Worm (Caenorhabditis elegans) whole organism, L4 larva: Measurements from ENCODE around the gene lec-5.
A peak's percentile ranks its signal among the peaks of the same experiment; 100 is the strongest.

Experiments
- D1046.2 ChIP-seq: fragments of 200-800 bp; sonication (Bioruptor generic); IDR thresholded peaks from 2 replicates; pipeline ENCODE4 v1.3.6; 2022; ENCODE audit warnings: missing genetic modification characterization, missing compliant biosample characterization
- F37D6.2 ChIP-seq: sonication (generic microtip); optimal IDR thresholded peaks from 2 replicates; lab custom pipeline; 2016; ENCODE audit warnings: mild to moderate bottlenecking, missing genetic modification characterization, missing compliant biosample characterization
- F49E8.2 ChIP-seq: sonication (generic microtip); optimal IDR thresholded peaks from 2 replicates; lab custom pipeline; 2016; ENCODE audit warnings: missing compliant biosample characterization, mild to moderate bottlenecking, missing genetic modification characterization, borderline replicate concordance
- T20F7.1 ChIP-seq: fragments of 200-800 bp; sonication (Bioruptor generic); optimal IDR thresholded peaks from 2 replicates; lab custom pipeline; 2018; ENCODE audit warnings: mild to moderate bottlenecking, missing genetic modification characterization, missing compliant biosample characterization
- Y48G9A.11 ChIP-seq: fragments of 200-800 bp; sonication (Bioruptor generic); IDR thresholded peaks from 2 replicates; pipeline ENCODE4 v1.3.6; 2022; ENCODE audit warnings: missing genetic modification reagents, missing genetic modification characterization, missing compliant biosample characterization
- Y5F2A.4 ChIP-seq: fragments of 200-800 bp; sonication (Bioruptor generic); optimal IDR thresholded peaks from 2 replicates; lab custom pipeline; 2018; ENCODE audit warnings: mild to moderate bottlenecking, missing genetic modification characterization, missing compliant biosample characterization
- ZK337.2 ChIP-seq: fragments of 200-800 bp; sonication (Bioruptor generic); IDR thresholded peaks from 2 replicates; pipeline ENCODE4 v1.3.6; 2022; ENCODE audit warnings: missing genetic modification reagents, missing genetic modification characterization, missing compliant biosample characterization
- aly-2 ChIP-seq: sonication (generic microtip); optimal IDR thresholded peaks from 2 replicates; lab custom pipeline; 2018; ENCODE audit warnings: missing biosample characterization, missing genetic modification characterization
- ama-1 ChIP-seq: fragments of 150-350 bp; optimal IDR thresholded peaks from 2 replicates; lab custom pipeline; 2014; ENCODE audit warnings: inconsistent platforms, mixed read lengths
- arid-1 ChIP-seq: fragments of 200-800 bp; sonication (Bioruptor generic); conservative IDR thresholded peaks from 2 replicates; pipeline ENCODE4 v1.3.6; 2022; ENCODE audit warnings: missing genetic modification reagents, missing genetic modification characterization, missing compliant biosample characterization
- attf-4 ChIP-seq: sonication (generic microtip); optimal IDR thresholded peaks from 3 replicates; lab custom pipeline; 2017; ENCODE audit warnings: missing biosample characterization, missing genetic modification characterization
- ceh-62 ChIP-seq: sonication (generic microtip); optimal IDR thresholded peaks from 2 replicates; lab custom pipeline; 2017; ENCODE audit warnings: missing biosample characterization, missing genetic modification characterization
- ceh-82 ChIP-seq: sonication (generic microtip); optimal IDR thresholded peaks from 2 replicates; lab custom pipeline; 2017; ENCODE audit warnings: missing biosample characterization, missing genetic modification characterization
- ces-1 ChIP-seq: fragments of 150-350 bp; sonication (generic microtip); optimal IDR thresholded peaks from 4 replicates; lab custom pipeline; 2014; ENCODE audit warnings: missing biosample characterization, missing genetic modification reagents, missing genetic modification characterization
- cey-2 ChIP-seq: sonication (generic microtip); optimal IDR thresholded peaks from 3 replicates; lab custom pipeline; 2017; ENCODE audit warnings: missing genetic modification characterization, mild to moderate bottlenecking, missing compliant biosample characterization, antibody characterized with exemption, borderline replicate concordance; ENCODE audit not compliant: insufficient read depth
- ctbp-1 ChIP-seq: fragments of 200-800 bp; sonication (Bioruptor generic); IDR thresholded peaks from 2 replicates; pipeline ENCODE4 v1.3.6; 2022; ENCODE audit warnings: missing genetic modification reagents, missing genetic modification characterization, missing compliant biosample characterization
- daf-12 ChIP-seq: fragments of 150-350 bp; optimal IDR thresholded peaks from 2 replicates; lab custom pipeline; 2014; ENCODE audit warnings: missing biosample characterization, missing genetic modification reagents, missing genetic modification characterization
- daf-16 ChIP-seq, 3 experiments: sonication (generic microtip); optimal IDR thresholded peaks; 2 replicates each; lab custom pipeline; 2016 to 2017; ENCODE audit warnings: missing genetic modification characterization in 3 of 3, missing genetic modification reagents in 3 of 3, mild to moderate bottlenecking in 2 of 3, missing compliant biosample characterization in 2 of 3, missing biosample characterization in 1 of 3, moderate library complexity in 1 of 3
- daf-8 ChIP-seq: fragments of 200-800 bp; sonication (Bioruptor generic); IDR thresholded peaks from 2 replicates; pipeline ENCODE4 v1.3.6; 2022; ENCODE audit warnings: missing genetic modification characterization, missing compliant biosample characterization
- dmd-6 ChIP-seq: fragments of 200-800 bp; sonication (Bioruptor generic); IDR thresholded peaks from 2 replicates; pipeline ENCODE4 v1.3.6; 2022; ENCODE audit warnings: missing genetic modification reagents, missing genetic modification characterization, missing compliant biosample characterization
- dve-1 ChIP-seq: sonication (generic microtip); optimal IDR thresholded peaks from 2 replicates; lab custom pipeline; 2017; ENCODE audit warnings: antibody characterized with exemption, mild to moderate bottlenecking, missing genetic modification characterization, missing compliant biosample characterization; ENCODE audit not compliant: insufficient read depth
- egl-43 ChIP-seq: fragments of 200-800 bp; sonication (Bioruptor generic); IDR thresholded peaks from 2 replicates; pipeline ENCODE4 v1.3.6; 2022; ENCODE audit warnings: missing genetic modification reagents, missing genetic modification characterization, missing compliant biosample characterization
- fos-1 ChIP-seq: fragments of 150-350 bp; optimal IDR thresholded peaks from 2 replicates; lab custom pipeline; 2014; ENCODE audit warnings: missing biosample characterization, missing genetic modification characterization
- hlh-11 ChIP-seq: fragments of 200-800 bp; sonication (Bioruptor generic); optimal IDR thresholded peaks from 2 replicates; lab custom pipeline; 2018; ENCODE audit warnings: mild to moderate bottlenecking, missing genetic modification characterization, missing compliant biosample characterization
- hlh-30 ChIP-seq: sonication (generic microtip); optimal IDR thresholded peaks from 2 replicates; lab custom pipeline; 2017; ENCODE audit warnings: antibody characterized with exemption, mild to moderate bottlenecking, missing genetic modification characterization, missing compliant biosample characterization; ENCODE audit not compliant: insufficient read depth
- lim-7 ChIP-seq: fragments of 200-800 bp; sonication (Bioruptor generic); IDR thresholded peaks from 2 replicates; pipeline ENCODE4 v1.3.6; 2022; ENCODE audit warnings: missing genetic modification characterization, missing compliant biosample characterization
- lin-13 ChIP-seq: fragments of 150-350 bp; optimal IDR thresholded peaks from 2 replicates; lab custom pipeline; 2014; ENCODE audit warnings: missing biosample characterization, missing genetic modification reagents, missing genetic modification characterization
- lin-39 ChIP-seq: fragments of 150-350 bp; optimal IDR thresholded peaks from 2 replicates; lab custom pipeline; 2014; ENCODE audit warnings: missing biosample characterization, missing genetic modification reagents, missing genetic modification characterization
- lsy-2 ChIP-seq, 2 experiments: fragments of 150-350 bp in 1 of 2; sonication (generic microtip) in 1 of 2; optimal IDR thresholded peaks; 2 replicates each; lab custom pipeline; 2014 to 2017; ENCODE audit warnings: missing biosample characterization in 2 of 2, missing genetic modification characterization in 2 of 2
- madf-5 ChIP-seq, 2 experiments: fragments of 200-800 bp; sonication (Bioruptor generic); IDR thresholded peaks; 2 replicates each; pipeline ENCODE4 v1.3.6; 2022; ENCODE audit warnings: missing compliant biosample characterization in 2 of 2, missing genetic modification characterization in 2 of 2
- mdl-1 ChIP-seq, 2 experiments: fragments of 150-350 bp in 1 of 2; sonication (generic microtip) in 1 of 2; optimal IDR thresholded peaks; 2 replicates each; lab custom pipeline; 2014 to 2017; ENCODE audit warnings: missing biosample characterization in 2 of 2, missing genetic modification characterization in 2 of 2
- mep-1 ChIP-seq: fragments of 150-350 bp; sonication (generic microtip); optimal IDR thresholded peaks from 3 replicates; lab custom pipeline; 2014; ENCODE audit warnings: missing biosample characterization, missing genetic modification characterization
- mes-2 ChIP-seq: sonication (generic microtip); optimal IDR thresholded peaks from 2 replicates; lab custom pipeline; 2016; ENCODE audit warnings: missing genotype, mild to moderate bottlenecking, missing genetic modification characterization, missing compliant biosample characterization; ENCODE audit not compliant: poor library complexity, severe bottlenecking
- mxl-3 ChIP-seq: fragments of 200-800 bp; sonication (Bioruptor generic); optimal IDR thresholded peaks from 2 replicates; lab custom pipeline; 2018; ENCODE audit warnings: mild to moderate bottlenecking, missing genetic modification characterization, missing compliant biosample characterization
- nhr-102 ChIP-seq: sonication (generic microtip); optimal IDR thresholded peaks from 2 replicates; lab custom pipeline; 2016; ENCODE audit warnings: mild to moderate bottlenecking, missing genetic modification characterization, moderate library complexity, missing compliant biosample characterization
- nhr-11 ChIP-seq: fragments of 150-350 bp; optimal IDR thresholded peaks from 2 replicates; lab custom pipeline; 2014; ENCODE audit warnings: missing biosample characterization, missing genetic modification characterization
- nhr-111 ChIP-seq: fragments of 200-800 bp; sonication (Bioruptor generic); optimal IDR thresholded peaks from 2 replicates; lab custom pipeline; 2018; ENCODE audit warnings: mild to moderate bottlenecking, missing genetic modification characterization, missing compliant biosample characterization
- nhr-28 ChIP-seq: fragments of 150-350 bp; optimal IDR thresholded peaks from 2 replicates; lab custom pipeline; 2014; ENCODE audit warnings: missing biosample characterization, missing genetic modification characterization
- nhr-6 ChIP-seq: fragments of 150-350 bp; optimal IDR thresholded peaks from 2 replicates; lab custom pipeline; 2014; ENCODE audit warnings: missing biosample characterization, missing genetic modification characterization
- nhr-77 ChIP-seq: fragments of 150-350 bp; optimal IDR thresholded peaks from 2 replicates; lab custom pipeline; 2014; ENCODE audit warnings: missing biosample characterization, missing genetic modification characterization
- set-16 ChIP-seq: fragments of 200-800 bp; sonication (Bioruptor generic); IDR thresholded peaks from 2 replicates; pipeline ENCODE4 v1.3.6; 2022; ENCODE audit warnings: missing genetic modification reagents, missing genetic modification characterization, missing compliant biosample characterization
- tag-97 ChIP-seq: fragments of 200-800 bp; sonication (Bioruptor generic); IDR thresholded peaks from 2 replicates; pipeline ENCODE4 v1.3.6; 2022; ENCODE audit warnings: missing genetic modification characterization, missing compliant biosample characterization
- zip-11 ChIP-seq: fragments of 200-800 bp; sonication (Bioruptor generic); IDR thresholded peaks from 2 replicates; pipeline ENCODE4 v1.3.6; 2022; ENCODE audit warnings: missing genetic modification characterization, missing compliant biosample characterization
- ztf-11 ChIP-seq: fragments of 150-350 bp; optimal IDR thresholded peaks from 2 replicates; lab custom pipeline; 2014; ENCODE audit warnings: missing biosample characterization, missing genetic modification characterization

The lec-5 gene

DNA sequence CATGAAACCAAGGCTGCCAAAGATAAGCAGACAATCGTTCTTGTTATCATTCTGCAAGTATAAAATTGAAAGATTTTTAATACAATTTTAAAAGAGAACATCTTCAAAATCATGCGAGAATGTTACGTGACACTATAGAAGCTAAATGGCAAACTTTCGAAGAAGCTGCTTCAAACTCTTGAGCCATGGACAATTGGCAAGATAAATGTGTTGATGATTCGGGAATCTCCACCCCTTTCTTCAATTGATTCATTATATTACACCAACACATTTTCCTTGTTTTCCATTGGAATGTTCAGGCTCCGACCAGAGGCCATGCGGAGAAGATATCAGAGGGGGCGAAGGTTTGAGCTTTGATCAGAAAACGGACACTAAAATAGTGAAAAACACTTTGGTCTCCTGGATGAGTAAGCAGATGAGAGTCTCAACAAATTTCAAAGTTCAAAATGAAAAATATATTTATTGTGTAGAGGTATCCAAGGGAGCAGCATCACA is at the start of gene lec-5:
Gene lec-5 (minus strand): TSS at position 51 of the 495 bp plus-strand sequence.
- TF ChIP-seq aly-2 (tag; lab: Kevin White, UChicago) (no peak), nhr-11 (tag; lab: Kevin White, UChicago) (peak; percentile 34), daf-16 (GFP tag; optimal IDR thresholded peaks at IDR 0.05; lab: Kevin White, UChicago) (peak in 1 of 2 experiments; percentile 94), daf-16 (tag; optimal IDR thresholded peaks at IDR 0.05; lab: Kevin White, UChicago) (no peak), F37D6.2 (tag; lab: Kevin White, UChicago) (no peak), ceh-82 (tag; lab: Kevin White, UChicago) (no peak), Y5F2A.4 (GFP tag; lab: Kevin White, UChicago) (no peak), attf-4 (no peak), lin-13 (GFP tag; lab: Kevin White, UChicago) (no peak), arid-1 (no peak)

DNA sequence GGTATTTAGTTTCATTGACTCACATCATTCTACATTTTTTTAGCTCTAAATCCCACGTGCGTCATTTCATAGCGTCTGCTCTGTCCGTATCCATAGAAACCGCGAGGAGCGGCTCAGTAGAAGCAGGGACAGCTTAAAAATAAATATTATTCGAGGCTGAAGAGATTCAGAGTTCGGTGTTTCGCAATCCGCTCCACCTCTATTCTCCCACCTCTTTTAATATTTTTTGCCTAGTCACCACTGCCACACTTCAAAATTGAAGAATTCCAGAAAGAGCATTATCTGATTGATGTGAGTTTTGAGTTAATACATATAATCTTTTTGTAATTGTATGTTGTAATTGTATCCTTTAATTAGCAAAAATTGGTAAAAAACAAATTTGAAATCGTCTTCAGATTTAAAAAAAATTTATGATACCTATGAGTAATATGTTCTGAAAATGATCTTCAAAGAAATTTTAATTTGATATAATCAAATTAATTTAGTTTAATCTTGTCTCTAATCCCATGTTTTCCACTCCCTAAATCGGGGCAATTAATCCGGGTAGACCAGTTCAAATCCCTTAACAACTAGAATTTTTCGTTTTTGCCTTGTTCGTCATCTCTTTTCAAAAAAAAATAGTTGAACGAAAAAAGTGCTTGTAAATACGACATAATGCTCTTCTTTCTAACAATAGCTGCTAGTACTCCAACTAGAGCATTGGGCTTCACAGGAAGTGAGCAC is 48.7 kb upstream of the lec-5 start:
- TF ChIP-seq dve-1 (tag; lab: Kevin White, UChicago): no peak
- TF ChIP-seq egl-43 (GFP tag; lab: Robert Waterston, UW): 0 out of 2 replicates have a peak, but pooled peaks have one; percentile 24

DNA sequence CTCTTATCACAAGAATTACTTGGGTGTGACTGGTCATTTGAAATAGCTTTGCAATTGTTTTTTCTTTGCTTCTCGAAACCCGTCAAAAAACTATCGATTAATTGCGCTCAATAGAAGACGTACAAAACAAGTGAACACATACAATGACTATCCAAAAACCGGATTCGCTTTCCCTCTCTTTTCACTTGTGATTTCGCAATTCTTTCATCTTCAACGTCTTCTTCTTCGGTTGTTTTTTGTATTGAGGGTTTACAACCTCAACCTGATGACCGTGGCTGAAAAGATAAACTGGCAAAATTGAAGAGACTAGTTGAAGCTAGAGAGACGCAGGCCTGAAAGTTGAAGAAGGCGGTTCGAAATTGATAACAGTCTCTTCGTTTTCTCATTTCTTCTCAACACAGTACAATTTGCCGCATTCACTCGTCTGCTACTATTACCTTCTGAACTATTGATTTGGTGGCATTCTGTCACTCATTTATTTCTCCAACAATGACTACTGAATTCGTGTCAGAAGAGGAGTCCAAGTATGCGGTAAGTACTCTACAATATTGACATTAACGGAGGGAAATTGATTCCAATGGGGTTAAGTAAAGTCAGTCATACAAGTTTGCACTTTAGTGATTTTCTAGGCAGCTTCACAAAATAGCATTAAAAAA is 45.2 kb upstream of the lec-5 start:
- TF ChIP-seq daf-8 (GFP tag; lab: Robert Waterston, UW) (no peak), lin-13 (GFP tag; lab: Kevin White, UChicago) (no peak), hlh-11 (peak; percentile 69), nhr-111 (no peak), dmd-6 (peak; percentile 36; the same call in 1 of the 2 replicates), madf-5 (GFP tag; IDR thresholded peaks at IDR 0.05; lab: Robert Waterston, UW) (no peak), zip-11 (GFP tag; lab: Robert Waterston, UW) (no peak), nhr-77 (tag; lab: Kevin White, UChicago) (peak; percentile 10), nhr-6 (tag; lab: Kevin White, UChicago) (peak; percentile 52), ceh-62 (tag; lab: Kevin White, UChicago) (no peak), ama-1 (lab: Kevin White, UChicago) (peak; percentile 57), nhr-28 (tag; lab: Kevin White, UChicago) (peak; percentile 81), lin-39 (no peak), mes-2 (tag; lab: Kevin White, UChicago) (peak; percentile 30), fos-1 (tag; lab: Kevin White, UChicago) (no peak), aly-2 (tag; lab: Kevin White, UChicago) (no peak), hlh-30 (tag; lab: Kevin White, UChicago) (peak; percentile 59), egl-43 (GFP tag; lab: Robert Waterston, UW) (no peak), ctbp-1 (no peak), set-16 (GFP tag; lab: Robert Waterston, UW) (no peak), mep-1 (peak; percentile 64), ZK337.2 (GFP tag; lab: Robert Waterston, UW) (no peak), cey-2 (tag; lab: Kevin White, UChicago) (peak; percentile 66), mdl-1 (tag; optimal IDR thresholded peaks at IDR 0.05; lab: Kevin White, UChicago) (peak in 1 of 2 experiments; percentile 25), mxl-3 (peak; percentile 48), lsy-2 (tag; optimal IDR thresholded peaks at IDR 0.05; lab: Kevin White, UChicago) (peak; percentile 21 to 32), ztf-11 (tag; lab: Kevin White, UChicago) (no peak), ces-1 (GFP tag; lab: Kevin White, UChicago) (no peak), T20F7.1 (GFP tag; lab: Kevin White, UChicago) (no peak), Y48G9A.11 (no peak), F49E8.2 (tag; lab: Kevin White, UChicago) (no peak), tag-97 (GFP tag; lab: Robert Waterston, UW) (no peak), dve-1 (tag; lab: Kevin White, UChicago) (peak; percentile 71), nhr-102 (tag; lab: Kevin White, UChicago) (peak; percentile 4), daf-12 (tag; lab: Kevin White, UChicago) (no peak), D1046.2 (GFP tag; lab: Robert Waterston, UW) (no peak), lim-7 (GFP tag; lab: Robert Waterston, UW) (no peak)
